Worm (Caenorhabditis elegans): Measurements from ENCODE around the gene T07C12.10.

The T07C12.10 gene

DNA sequence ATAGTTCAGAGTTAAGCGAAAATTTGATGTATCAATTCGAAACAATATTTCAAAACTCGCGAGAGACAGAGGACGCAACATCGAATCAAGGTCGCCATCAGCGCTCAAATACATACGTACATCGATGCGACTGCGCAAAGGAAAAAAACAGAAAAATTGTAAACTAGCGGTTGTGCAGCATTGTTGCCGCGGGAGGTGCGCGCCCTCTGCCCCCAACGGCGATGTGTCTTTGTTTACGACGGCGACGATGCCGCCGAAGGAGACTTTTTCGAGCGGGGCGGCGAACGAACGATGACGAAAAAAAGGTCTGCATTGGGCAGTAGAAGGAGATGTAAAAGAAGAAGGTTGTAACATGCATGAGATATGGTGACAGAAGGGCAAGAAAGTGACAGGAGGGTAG, 2.6 kb upstream of the T07C12.10 start:
- TF ChIP-seq ceh-2 (tag; optimal IDR thresholded peaks at IDR 0.05) (no peak), fkh-10 (GFP tag; optimal IDR thresholded peaks at IDR 0.05) (no peak), ttx-3 (tag; optimal IDR thresholded peaks at IDR 0.05) (no peak), madf-2 (tag; optimal IDR thresholded peaks at IDR 0.05) (no peak), pha-2 (tag; optimal IDR thresholded peaks at IDR 0.05) (no peak), ceh-31 (tag; optimal IDR thresholded peaks at IDR 0.05) (no peak), pat-9 (tag; optimal IDR thresholded peaks at IDR 0.05) (no peak), nfya-1 (tag; optimal IDR thresholded peaks at IDR 0.05) (no peak), gmeb-2 (tag; optimal IDR thresholded peaks at IDR 0.05) (no peak), hlh-8 (tag; optimal IDR thresholded peaks at IDR 0.05) (no peak)

DNA sequence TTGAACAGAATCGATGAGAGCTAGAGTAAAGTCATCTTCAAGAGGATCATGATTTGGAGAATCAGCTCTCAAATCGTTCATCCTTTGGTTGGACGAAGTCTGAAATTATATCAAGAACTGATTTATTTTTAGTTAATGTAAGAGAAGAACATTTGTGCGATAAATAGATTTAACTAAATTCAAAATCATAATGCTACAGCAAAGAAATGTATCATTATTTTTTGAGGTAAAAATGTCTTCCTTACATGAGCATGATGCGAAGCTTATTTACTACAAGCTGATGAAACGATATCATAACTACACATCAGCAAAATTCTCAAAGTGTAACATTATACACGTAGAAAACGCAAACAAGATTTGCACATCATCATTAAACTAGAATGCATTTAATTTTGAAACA, 2.1 kb upstream of the T07C12.10 start, which contains the start of gene madf-4:
TSS of gene madf-4 (minus strand) at position 101 of the 400 bp plus-strand sequence.
- TF ChIP-seq T23F11.4 (GFP tag; optimal IDR thresholded peaks at IDR 0.05) = no peak
- TF ChIP-seq ttx-3 (tag; optimal IDR thresholded peaks at IDR 0.05) = no peak
- no peak for TF ChIP-seq sox-4 (tag; optimal IDR thresholded peaks at IDR 0.05)
- no peak for TF ChIP-seq pax-1 (tag; optimal IDR thresholded peaks at IDR 0.05)
- TF ChIP-seq Y22D7AL.16 (tag; optimal IDR thresholded peaks at IDR 0.05) = no peak
- TF ChIP-seq unc-42 (tag; optimal IDR thresholded peaks at IDR 0.05) = no peak

ce11 chrV:9958654-9959053, 1.6 kb downstream of the T07C12.10 start:
- TF ChIP-seq rnt-1 (tag; optimal IDR thresholded peaks at IDR 0.05) (peak; percentile 71), F13H6.1 (tag; optimal IDR thresholded peaks at IDR 0.05) (no peak), fkh-6 (tag; optimal IDR thresholded peaks at IDR 0.05) (no peak), ceh-18 (tag; optimal IDR thresholded peaks at IDR 0.05) (peak; percentile 84), nfya-1 (tag; optimal IDR thresholded peaks at IDR 0.05) (peak; percentile 1), unc-55 (GFP tag; optimal IDR thresholded peaks at IDR 0.05) (peak; percentile 87)

DNA sequence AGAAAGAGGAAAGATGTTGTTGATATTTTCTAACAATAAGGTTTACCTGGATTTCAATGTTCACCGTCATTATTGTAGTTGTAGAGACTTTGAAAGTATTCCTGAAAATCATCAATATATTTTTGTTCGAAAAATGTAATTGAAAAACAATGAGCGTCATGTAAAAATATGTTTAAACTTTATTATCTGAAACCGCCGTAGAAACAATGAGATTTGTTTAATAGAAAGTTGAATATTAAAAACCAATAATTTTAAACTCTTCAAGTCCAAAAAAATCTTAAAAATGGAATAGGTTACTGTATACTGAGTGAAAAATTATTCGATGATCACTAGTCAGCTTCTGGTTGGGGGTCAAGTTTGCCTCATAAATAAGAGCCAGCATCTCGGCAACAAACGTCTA, 2.0 kb downstream of the T07C12.10 start, which contains the start of gene anmt-3:
TSS of gene anmt-3 (minus strand) at position 101 of the 400 bp plus-strand sequence.
- TF ChIP-seq syd-9 (tag; optimal IDR thresholded peaks at IDR 0.05) (no peak), tbx-7 (tag; optimal IDR thresholded peaks at IDR 0.05) (no peak), ceh-18 (tag; optimal IDR thresholded peaks at IDR 0.05) (no peak), ceh-14 (tag; optimal IDR thresholded peaks at IDR 0.05) (no peak), pros-1 (tag; optimal IDR thresholded peaks at IDR 0.05) (no peak), ztf-16 (tag; optimal IDR thresholded peaks at IDR 0.05) (no peak), ets-4 (tag; optimal IDR thresholded peaks at IDR 0.05) (no peak)

DNA sequence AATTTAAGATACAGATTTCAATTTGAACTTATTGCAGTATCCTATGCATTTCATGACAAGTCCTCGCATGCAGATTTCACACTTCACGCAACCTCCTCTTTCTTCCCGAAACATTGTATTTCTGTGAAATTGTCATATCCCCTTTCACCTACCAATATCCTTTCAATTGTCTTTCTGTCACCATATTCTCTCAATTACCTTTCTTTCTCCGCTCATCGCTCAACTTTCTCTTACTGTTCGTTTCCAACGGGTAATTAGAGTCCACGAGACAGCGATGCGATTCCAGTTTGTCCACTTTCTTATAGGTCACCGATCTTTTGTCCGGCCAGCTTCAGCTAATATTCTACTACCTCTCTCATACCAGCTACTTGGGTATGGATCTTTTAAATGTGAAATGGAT, 7.9 kb downstream of the T07C12.10 start, which contains the start of gene mam-5:
TSS of gene mam-5 (plus strand) at position 304 of the 400 bp plus-strand sequence.
- TF ChIP-seq hlh-30 (tag; optimal IDR thresholded peaks at IDR 0.05; ENCODE audit: insufficient read depth) (no peak), hlh-6 (tag; optimal IDR thresholded peaks at IDR 0.05) (no peak), elt-2 (tag; optimal IDR thresholded peaks at IDR 0.05) (no peak), ceh-30 (tag; optimal IDR thresholded peaks at IDR 0.05) (no peak), ceh-2 (tag; optimal IDR thresholded peaks at IDR 0.05) (no peak), ceh-14 (tag; optimal IDR thresholded peaks at IDR 0.05) (no peak), unc-86 (tag; optimal IDR thresholded peaks at IDR 0.05) (no peak), fax-1 (tag; optimal IDR thresholded peaks at IDR 0.05) (no peak), ztf-16 (tag; optimal IDR thresholded peaks at IDR 0.05) (no peak), C08G9.2 (tag; optimal IDR thresholded peaks at IDR 0.05) (no peak), pat-9 (tag; optimal IDR thresholded peaks at IDR 0.05) (no peak), fkh-10 (GFP tag; optimal IDR thresholded peaks at IDR 0.05) (no peak), unc-3 (GFP tag; conservative IDR thresholded peaks at IDR 0.05) (no peak), unc-3 (tag; optimal IDR thresholded peaks at IDR 0.05) (no peak), nfya-1 (tag; optimal IDR thresholded peaks at IDR 0.05) (no peak), gmeb-2 (tag; optimal IDR thresholded peaks at IDR 0.05) (no peak), ceh-6 (GFP tag; optimal IDR thresholded peaks at IDR 0.05) (no peak), fkh-6 (tag; optimal IDR thresholded peaks at IDR 0.05) (no peak), tbx-2 (tag; optimal IDR thresholded peaks at IDR 0.05) (no peak), ttx-3 (tag; optimal IDR thresholded peaks at IDR 0.05) (no peak), lin-11 (tag; optimal IDR thresholded peaks at IDR 0.05) (no peak)
